Fruit fly (Drosophila melanogaster): ENCODE data around the gene Cftr.

Cftr gene

dm6 chr3R:24567427-24567771 lies 23.7 kb upstream of the Cftr start (continued):
- no peak for TF ChIP-seq Kr (GFP tag; optimal IDR thresholded peaks at IDR 0.05)
- TF ChIP-seq CG10979 (tag; optimal IDR thresholded peaks at IDR 0.05): peak; percentile 76
- TF ChIP-seq CG15011 (GFP tag; optimal IDR thresholded peaks at IDR 0.05): peak; percentile 61
- TF ChIP-seq phol (tag; optimal IDR thresholded peaks at IDR 0.05): peak; percentile 83
- no peak for TF ChIP-seq hbn (GFP tag; IDR thresholded peaks at IDR 0.05; ENCODE audit: partially characterized antibody)
- no peak for TF ChIP-seq Dip2 (GFP tag; IDR thresholded peaks at IDR 0.05)
- peak; percentile 83 for TF ChIP-seq CG7556 (GFP tag; optimal IDR thresholded peaks at IDR 0.05)
- peak; percentile 64 for TF ChIP-seq CrebB (tag; optimal IDR thresholded peaks at IDR 0.05)
- peak; percentile 86 for TF ChIP-seq Chrac-16 (GFP tag; optimal IDR thresholded peaks at IDR 0.05)
- TF ChIP-seq CG8944 (GFP tag; optimal IDR thresholded peaks at IDR 0.05): peak; percentile 83
- TF ChIP-seq CG9437 (GFP tag; optimal IDR thresholded peaks at IDR 0.05): peak; percentile 77
- peak; percentile 82 for TF ChIP-seq CG17359 (tag; optimal IDR thresholded peaks at IDR 0.05)
- TF ChIP-seq sqz (GFP tag; optimal IDR thresholded peaks at IDR 0.05): peak; percentile 46
- TF ChIP-seq lab (GFP tag; optimal IDR thresholded peaks at IDR 0.05): peak; percentile 89
- no peak for TF ChIP-seq CG2129 (GFP tag; IDR thresholded peaks at IDR 0.05; ENCODE audit: partially characterized antibody)
- TF ChIP-seq Hr39 (optimal IDR thresholded peaks at IDR 0.05): no peak
- TF ChIP-seq CG5180 (GFP tag; optimal IDR thresholded peaks at IDR 0.05): peak; percentile 79
- peak; percentile 92 for TF ChIP-seq dpn (GFP tag; optimal IDR thresholded peaks at IDR 0.05)
- no peak for TF ChIP-seq inv (GFP tag; IDR thresholded peaks at IDR 0.05; ENCODE audit: partially characterized antibody)
- no peak for TF ChIP-seq pfk (GFP tag; optimal IDR thresholded peaks at IDR 0.05)
- peak; percentile 58 for TF ChIP-seq ro (GFP tag; IDR thresholded peaks at IDR 0.05)
- peak; percentile 81 for TF ChIP-seq en (GFP tag; optimal IDR thresholded peaks at IDR 0.05)
- TF ChIP-seq nerfin-1 (tag; optimal IDR thresholded peaks at IDR 0.05): peak; percentile 75
- TF ChIP-seq Hey (tag; optimal IDR thresholded peaks at IDR 0.05): peak; percentile 5
- no peak for TF ChIP-seq lov (optimal IDR thresholded peaks at IDR 0.05)
- peak; percentile 74; the same call in 1 of the 3 replicates for TF ChIP-seq lov (GFP tag; IDR thresholded peaks at IDR 0.05)
- peak; percentile 67 for TF ChIP-seq scrt (GFP tag; optimal IDR thresholded peaks at IDR 0.05)
- TF ChIP-seq Antp (GFP tag; optimal IDR thresholded peaks at IDR 0.05): peak; percentile 92
- peak; percentile 85 for TF ChIP-seq Drgx (GFP tag; IDR thresholded peaks at IDR 0.05)
- TF ChIP-seq so (GFP tag; IDR thresholded peaks at IDR 0.05): peak; percentile 93
- peak; percentile 86 for TF ChIP-seq CG5245 (GFP tag; optimal IDR thresholded peaks at IDR 0.05)
- peak; percentile 67 for TF ChIP-seq CG4282 (GFP tag; optimal IDR thresholded peaks at IDR 0.05)
- peak; percentile 76 for TF ChIP-seq oc (tag; optimal IDR thresholded peaks at IDR 0.05)
- TF ChIP-seq CG14050 (GFP tag; IDR thresholded peaks at IDR 0.05): peak; percentile 80
- TF ChIP-seq unc-4 (GFP tag; IDR thresholded peaks at IDR 0.05; ENCODE audit: partially characterized antibody): no peak
- TF ChIP-seq Dad (GFP tag; optimal IDR thresholded peaks at IDR 0.05): peak; percentile 86
- peak; percentile 73 for TF ChIP-seq CG18011 (GFP tag; optimal IDR thresholded peaks at IDR 0.05)
- peak; percentile 82 for TF ChIP-seq CG17385 (GFP tag; optimal IDR thresholded peaks at IDR 0.05)
- peak; percentile 78 for TF ChIP-seq CG1647 (GFP tag; optimal IDR thresholded peaks at IDR 0.05)
- TF ChIP-seq Hsf (GFP tag; optimal IDR thresholded peaks at IDR 0.05): peak; percentile 89
- TF ChIP-seq CG12391 (tag; optimal IDR thresholded peaks at IDR 0.05): peak; percentile 84
- TF ChIP-seq Abd-B (GFP tag; optimal IDR thresholded peaks at IDR 0.05): peak; percentile 88
- peak; percentile 82 for TF ChIP-seq salm (tag; optimal IDR thresholded peaks at IDR 0.05)
- peak; percentile 79 for TF ChIP-seq CG12299 (tag; optimal IDR thresholded peaks at IDR 0.05)
- TF ChIP-seq rib (GFP tag; IDR thresholded peaks at IDR 0.05): peak; percentile 85
- TF ChIP-seq Awh (GFP tag; IDR thresholded peaks at IDR 0.05): peak; percentile 81
- TF ChIP-seq zf30C (GFP tag; optimal IDR thresholded peaks at IDR 0.05): peak; percentile 44
- TF ChIP-seq CG11696 (GFP tag; IDR thresholded peaks at IDR 0.05): peak; percentile 73
- TF ChIP-seq ftz-f1 (GFP tag; optimal IDR thresholded peaks at IDR 0.05): peak; percentile 5
- no peak for TF ChIP-seq pita (GFP tag; optimal IDR thresholded peaks at IDR 0.05)
- peak; percentile 85 for TF ChIP-seq CG11247 (GFP tag; IDR thresholded peaks at IDR 0.05)
